Fruit fly (Drosophila melanogaster): ENCODE data around the gene CycH.

CycH gene

DNA sequence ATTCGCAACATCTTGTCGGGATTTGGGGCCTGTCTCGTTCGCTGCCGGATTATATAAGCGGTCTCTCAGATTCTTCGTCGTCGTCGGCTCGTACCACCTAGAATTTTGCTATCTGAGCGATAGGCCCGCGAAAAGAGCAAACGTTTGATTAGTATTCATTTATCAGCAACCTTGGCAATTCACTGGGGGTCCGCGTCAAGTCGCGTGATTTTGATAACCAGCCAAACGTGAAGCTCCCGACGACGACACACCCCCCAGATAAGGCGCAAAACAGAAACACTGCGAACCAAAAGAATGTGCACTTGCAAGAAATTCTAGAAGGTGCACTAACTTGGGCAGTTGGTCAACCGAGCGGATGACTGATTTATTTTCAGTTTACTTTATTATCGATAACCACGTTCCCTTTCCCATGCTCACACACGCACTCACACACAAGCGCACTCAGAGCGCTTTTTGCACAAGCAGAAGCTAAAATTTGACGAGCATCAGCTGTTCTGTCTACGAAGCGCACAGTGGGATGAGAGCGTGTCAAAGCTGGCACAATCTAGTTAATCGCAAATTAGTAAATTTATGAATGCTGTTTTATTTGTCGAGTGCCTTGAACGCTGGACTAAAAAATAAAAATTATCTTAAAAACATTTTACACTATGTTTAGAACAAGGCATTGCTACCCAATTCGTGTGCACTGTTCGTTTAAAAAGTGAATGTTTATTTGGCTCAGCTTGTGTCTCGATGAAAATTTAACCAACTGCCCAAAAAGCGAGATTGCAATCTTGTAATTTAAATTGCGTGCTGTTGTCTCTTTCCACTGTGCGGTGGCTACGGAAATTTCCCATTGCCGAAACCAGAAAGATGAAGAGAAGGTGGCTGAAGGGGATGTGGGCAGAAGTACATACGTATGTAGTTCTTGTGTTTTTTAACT lies 18.2 kb downstream of the CycH start (continued):
- TF ChIP-seq grau (tag; optimal IDR thresholded peaks at IDR 0.05) (peak; percentile 92), en (GFP tag; optimal IDR thresholded peaks at IDR 0.05) (peak; percentile 89), Gsc (GFP tag; IDR thresholded peaks at IDR 0.05) (peak; percentile 83), CG4282 (GFP tag; optimal IDR thresholded peaks at IDR 0.05) (peak; percentile 74), CG6813 (GFP tag; optimal IDR thresholded peaks at IDR 0.05) (peak; percentile 93), pita (GFP tag; optimal IDR thresholded peaks at IDR 0.05) (no peak), CG10321 (GFP tag; IDR thresholded peaks at IDR 0.05) (0 out of 2 replicates have a peak, but pooled peaks have one; percentile 36), Aef1 (GFP tag; IDR thresholded peaks at IDR 0.05) (peak; percentile 89), Lim3 (GFP tag; IDR thresholded peaks at IDR 0.05) (peak; percentile 65; the same call in 1 of the 2 replicates), ATbp (GFP tag; optimal IDR thresholded peaks at IDR 0.05) (peak; percentile 90), CG6791 (GFP tag; IDR thresholded peaks at IDR 0.05; ENCODE audit: partially characterized antibody) (no peak), Deaf1 (tag; optimal IDR thresholded peaks at IDR 0.05) (peak; percentile 70), peb (GFP tag; IDR thresholded peaks at IDR 0.05) (peak; percentile 88), lilli (GFP tag; optimal IDR thresholded peaks at IDR 0.05) (peak; percentile 95), CG4854 (GFP tag; optimal IDR thresholded peaks at IDR 0.05) (peak; percentile 91), HLHmδ (GFP tag; optimal IDR thresholded peaks at IDR 0.05) (no peak), CG12071 (GFP tag; optimal IDR thresholded peaks at IDR 0.05) (peak; percentile 91), crc (GFP tag; optimal IDR thresholded peaks at IDR 0.05) (peak; percentile 92), hth (optimal IDR thresholded peaks at IDR 0.05) (no peak), tin (GFP tag; optimal IDR thresholded peaks at IDR 0.05) (peak; percentile 92), CG18764 (GFP tag; optimal IDR thresholded peaks at IDR 0.05) (peak; percentile 86), CG5953 (GFP tag; IDR thresholded peaks at IDR 0.05) (peak; percentile 90), CG3163 (GFP tag; optimal IDR thresholded peaks at IDR 0.05) (peak; percentile 57), CG32772 (GFP tag; IDR thresholded peaks at IDR 0.05) (peak; percentile 91), CG14667 (GFP tag; IDR thresholded peaks at IDR 0.05) (peak; percentile 89), Sry-β (GFP tag; optimal IDR thresholded peaks at IDR 0.05) (peak; percentile 50), yki (optimal IDR thresholded peaks at IDR 0.05) (no peak), CG9817 (tag; optimal IDR thresholded peaks at IDR 0.05) (peak; percentile 88), CG32767 (GFP tag; IDR thresholded peaks at IDR 0.05) (peak; percentile 89), lola (GFP tag; optimal IDR thresholded peaks at IDR 0.05) (peak in 1 of 3 experiments; percentile 87), Antp (GFP tag; optimal IDR thresholded peaks at IDR 0.05) (peak; percentile 88), unc-4 (GFP tag; IDR thresholded peaks at IDR 0.05; ENCODE audit: partially characterized antibody) (no peak), CG9437 (GFP tag; optimal IDR thresholded peaks at IDR 0.05) (peak; percentile 92), sima (GFP tag; optimal IDR thresholded peaks at IDR 0.05) (peak; percentile 80), HLH4C (GFP tag; IDR thresholded peaks at IDR 0.05; ENCODE audit: partially characterized antibody) (peak; percentile 58), dmrt11E (tag; optimal IDR thresholded peaks at IDR 0.05) (peak; percentile 82), gcm2 (GFP tag; optimal IDR thresholded peaks at IDR 0.05) (peak; percentile 93), Med (GFP tag) (peak; percentile 99), CG12769 (tag; optimal IDR thresholded peaks at IDR 0.05) (peak; percentile 88), CG6272 (GFP tag; IDR thresholded peaks at IDR 0.05) (peak; percentile 75), dan (GFP tag; IDR thresholded peaks at IDR 0.05) (peak; percentile 65; the same call in 1 of the 2 replicates), CG12155 (GFP tag; optimal IDR thresholded peaks at IDR 0.05) (peak; percentile 84), CG6683 (GFP tag; optimal IDR thresholded peaks at IDR 0.05) (peak; percentile 85), rib (GFP tag; IDR thresholded peaks at IDR 0.05) (peak; percentile 65), CG7745 (tag; optimal IDR thresholded peaks at IDR 0.05) (no peak), Ssrp (tag; optimal IDR thresholded peaks at IDR 0.05) (peak; percentile 91), esg (GFP tag; conservative IDR thresholded peaks at IDR 0.05) (peak; percentile 87), CG9797 (GFP tag; optimal IDR thresholded peaks at IDR 0.05) (peak; percentile 9), hb (GFP tag; IDR thresholded peaks at IDR 0.05; ENCODE audit: partially characterized antibody) (no peak)

Measured in whole organism, embryonic.